Worm (Caenorhabditis elegans) whole organism, L3 larva: ENCODE measurements around the gene F18E9.3.

Experiments used
- R02D3.7 ChIP-seq: fragments of 150-350 bp; optimal IDR thresholded peaks from 2 replicates; lab custom pipeline; 2014; ENCODE audit warnings: missing biosample characterization, missing genetic modification characterization
- ama-1 ChIP-seq: fragments of 150-350 bp; optimal IDR thresholded peaks from 2 replicates; lab custom pipeline; 2018
- ceh-16 ChIP-seq: sonication (generic microtip); optimal IDR thresholded peaks from 2 replicates; lab custom pipeline; 2017; ENCODE audit warnings: missing biosample characterization, missing genetic modification characterization
- ceh-82 ChIP-seq: fragments of 150-350 bp; optimal IDR thresholded peaks from 2 replicates; lab custom pipeline; 2014; ENCODE audit warnings: missing biosample characterization, missing genetic modification characterization
- daf-12 ChIP-seq: fragments of 150-350 bp; optimal IDR thresholded peaks from 2 replicates; lab custom pipeline; 2014; ENCODE audit warnings: missing biosample characterization, missing genetic modification reagents, missing genetic modification characterization
- fkh-10 ChIP-seq: sonication (generic microtip); optimal IDR thresholded peaks from 2 replicates; lab custom pipeline; 2017; ENCODE audit warnings: missing biosample characterization, missing genetic modification reagents, missing genetic modification characterization
- lin-15B ChIP-seq: fragments of 150-350 bp; optimal IDR thresholded peaks from 2 replicates; lab custom pipeline; 2014; ENCODE audit warnings: missing biosample characterization, missing genetic modification characterization
- nhr-237 ChIP-seq: fragments of 150-350 bp; optimal IDR thresholded peaks from 2 replicates; lab custom pipeline; 2014; ENCODE audit warnings: missing biosample characterization, missing genetic modification characterization
- sea-2 ChIP-seq: fragments of 150-350 bp; sonication (generic microtip); optimal IDR thresholded peaks from 4 replicates; lab custom pipeline; 2014; ENCODE audit warnings: missing biosample characterization, missing genetic modification reagents, missing genetic modification characterization
- unc-62 ChIP-seq: fragments of 150-350 bp; sonication (generic microtip); optimal IDR thresholded peaks from 4 replicates; lab custom pipeline; 2014; ENCODE audit warnings: missing biosample characterization, missing genetic modification reagents, missing genetic modification characterization

ce11 chrX:8602722-8603427 lies 16.9 kb downstream of the F18E9.3 start:
- TF ChIP-seq lin-15B (tag; lab: Kevin White, UChicago) (no peak), fkh-10 (GFP tag; lab: Kevin White, UChicago) (no peak), ceh-16 (tag; lab: Kevin White, UChicago) (no peak), R02D3.7 (tag; lab: Kevin White, UChicago) (no peak), ama-1 (lab: Kevin White, UChicago) (no peak), sea-2 (no peak), unc-62 (no peak), ceh-82 (tag; lab: Kevin White, UChicago) (no peak), daf-12 (tag; lab: Kevin White, UChicago) (no peak), nhr-237 (tag; lab: Kevin White, UChicago) (no peak)
